1 fruit fly cellular context compared by ENCODE assay signal in the genomic region with DNA sequence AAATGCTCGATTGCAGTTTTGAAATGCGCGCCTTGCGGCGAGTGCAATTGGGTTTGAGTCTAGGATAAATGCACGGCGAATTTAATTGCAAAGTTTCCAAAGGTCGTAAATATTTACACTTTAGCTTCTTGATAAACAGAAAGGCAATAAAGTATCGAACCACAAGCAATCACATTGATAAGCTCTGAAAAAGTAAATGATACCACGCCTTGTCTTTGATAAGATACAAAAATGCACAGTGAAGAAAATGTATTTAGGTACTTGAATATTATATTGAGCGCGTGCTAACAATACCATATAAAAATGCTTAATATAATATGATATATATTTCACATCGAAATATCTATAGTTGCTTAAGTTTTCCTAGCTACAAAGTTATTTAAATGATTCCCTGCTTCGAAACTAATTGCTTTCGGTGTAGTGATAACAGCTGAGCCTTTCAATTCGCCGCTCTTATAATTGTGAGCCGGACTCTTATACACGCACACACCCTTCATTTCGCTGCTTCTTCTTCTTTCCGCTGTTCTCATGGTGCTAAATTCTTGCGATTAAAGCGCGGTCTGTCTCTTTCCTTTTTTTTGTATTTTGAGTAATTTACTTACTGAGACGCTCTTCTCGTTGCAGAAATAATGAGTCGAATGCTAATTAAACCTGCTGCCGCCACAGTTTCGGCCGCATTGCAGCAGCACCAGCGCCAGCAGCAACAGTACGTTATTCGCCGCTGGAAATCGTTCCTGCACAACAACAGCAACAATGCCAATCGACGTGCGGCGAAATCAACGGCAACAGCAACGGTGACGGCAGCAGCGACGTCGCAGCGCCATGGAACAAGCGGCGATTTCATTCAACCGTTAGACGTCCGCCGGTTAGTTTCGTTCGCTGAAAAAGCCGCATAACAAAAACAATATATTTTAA.
TF ChIP-seq lines count a peak whose summit lies in the region.

No protein-coding gene starts in this region.

TF ChIP-seq in whole organism, embryonic, 481 proteins besides CTCF, POLR2A, EP300 and RAD21 (continued from another document and continues in another):
- TF ChIP-seq CG14014 (GFP tag; IDR thresholded peaks at IDR 0.05; lab: Robert Waterston, UW) (peak; percentile 66; the same call in 1 of the 2 replicates), CG1603 (tag; optimal IDR thresholded peaks at IDR 0.05; lab: Kevin White, UChicago) (peak; percentile 74), CoRest (tag; optimal IDR thresholded peaks at IDR 0.05; lab: Kevin White, UChicago) (peak; percentile 89), CG1832 (GFP tag; optimal IDR thresholded peaks at IDR 0.05; lab: Kevin White, UChicago) (no peak), onecut (GFP tag; IDR thresholded peaks at IDR 0.05; lab: Robert Waterston, UW) (peak; percentile 32; the same call in 1 of the 2 replicates), HLH4C (GFP tag; IDR thresholded peaks at IDR 0.05; lab: Robert Waterston, UW; ENCODE audit: partially characterized antibody) (no peak), danr (GFP tag; IDR thresholded peaks at IDR 0.05; lab: Robert Waterston, UW) (peak; percentile 49; the same call in 1 of the 2 replicates), al (GFP tag; IDR thresholded peaks at IDR 0.05; lab: Robert Waterston, UW) (0 out of 2 replicates have a peak, but pooled peaks have one; percentile 29), tap (tag; optimal IDR thresholded peaks at IDR 0.05; lab: Kevin White, UChicago) (peak; percentile 62), slp2 (GFP tag; optimal IDR thresholded peaks at IDR 0.05; lab: Kevin White, UChicago) (peak; percentile 33), CG11093 (GFP tag; IDR thresholded peaks at IDR 0.05; lab: Robert Waterston, UW) (peak; percentile 61; the same call in 2 of the 3 replicates), Jarid2 (GFP tag; optimal IDR thresholded peaks at IDR 0.05; lab: Kevin White, UChicago) (peak; percentile 58), Ets65A (GFP tag; lab: Kevin White, UChicago) (peak; percentile 79), B-H2 (GFP tag; optimal IDR thresholded peaks at IDR 0.05; lab: Kevin White, UChicago) (peak; percentile 42), CG6689 (GFP tag; IDR thresholded peaks at IDR 0.05; lab: Robert Waterston, UW) (peak; percentile 79), Ravus (GFP tag; IDR thresholded peaks at IDR 0.05; lab: Robert Waterston, UW) (peak; percentile 37), chn (GFP tag; optimal IDR thresholded peaks at IDR 0.05; lab: Kevin White, UChicago) (peak; percentile 35), CG15601 (tag; optimal IDR thresholded peaks at IDR 0.05; lab: Kevin White, UChicago) (peak; percentile 42), abd-A (tag; optimal IDR thresholded peaks at IDR 0.05; lab: Kevin White, UChicago) (peak; percentile 36), croc (GFP tag; conservative IDR thresholded peaks at IDR 0.05; lab: Robert Waterston, UW) (peak; percentile 43; the same call in 1 of the 3 replicates), Spps (tag; optimal IDR thresholded peaks at IDR 0.05; lab: Kevin White, UChicago) (peak; percentile 62), tio (GFP tag; optimal IDR thresholded peaks at IDR 0.05; lab: Kevin White, UChicago) (peak; percentile 82), CG12071 (GFP tag; optimal IDR thresholded peaks at IDR 0.05; lab: Kevin White, UChicago) (peak; percentile 73), HmgZ (tag; optimal IDR thresholded peaks at IDR 0.05; lab: Kevin White, UChicago) (peak; percentile 85), CG10462 (GFP tag; optimal IDR thresholded peaks at IDR 0.05; lab: Kevin White, UChicago) (peak; percentile 57), CG4707 (GFP tag; optimal IDR thresholded peaks at IDR 0.05; lab: Kevin White, UChicago) (peak; percentile 6), CG11695 (GFP tag; IDR thresholded peaks at IDR 0.05; lab: Robert Waterston, UW) (peak; percentile 86), repo (GFP tag; optimal IDR thresholded peaks at IDR 0.05; lab: Kevin White, UChicago) (no peak), CG6813 (GFP tag; optimal IDR thresholded peaks at IDR 0.05; lab: Kevin White, UChicago) (peak; percentile 76), CG1792 (GFP tag; optimal IDR thresholded peaks at IDR 0.05; lab: Kevin White, UChicago) (peak; percentile 7), stc (GFP tag; IDR thresholded peaks at IDR 0.05; lab: Robert Waterston, UW) (peak; percentile 81), fd96Cb (tag; optimal IDR thresholded peaks at IDR 0.05; lab: Kevin White, UChicago) (peak; percentile 86), az2 (GFP tag; optimal IDR thresholded peaks at IDR 0.05; lab: Kevin White, UChicago) (peak; percentile 85), disco-r (GFP tag; optimal IDR thresholded peaks at IDR 0.05; lab: Kevin White, UChicago) (no peak), ab (GFP tag; optimal IDR thresholded peaks at IDR 0.05; lab: Kevin White, UChicago) (peak; percentile 18), sisA (GFP tag; IDR thresholded peaks at IDR 0.05; lab: Robert Waterston, UW) (peak; percentile 84), B-H1 (GFP tag; IDR thresholded peaks at IDR 0.05; lab: Robert Waterston, UW) (peak; percentile 75; the same call in 2 of the 3 replicates), Drgx (GFP tag; IDR thresholded peaks at IDR 0.05; lab: Robert Waterston, UW) (peak; percentile 82), CG8924 (tag; optimal IDR thresholded peaks at IDR 0.05; lab: Kevin White, UChicago) (peak; percentile 92), CG13123 (GFP tag; optimal IDR thresholded peaks at IDR 0.05; lab: Kevin White, UChicago) (peak; percentile 70), tin (GFP tag; optimal IDR thresholded peaks at IDR 0.05; lab: Kevin White, UChicago) (peak; percentile 81), gro (GFP tag; optimal IDR thresholded peaks at IDR 0.05; lab: Kevin White, UChicago) (peak; percentile 74), Dll (GFP tag; IDR thresholded peaks at IDR 0.05; lab: Robert Waterston, UW; ENCODE audit: partially characterized antibody) (no peak), Sox102F (GFP tag; optimal IDR thresholded peaks at IDR 0.05; lab: Kevin White, UChicago) (peak; percentile 89), CG15269 (tag; optimal IDR thresholded peaks at IDR 0.05; lab: Kevin White, UChicago) (peak; percentile 88), Ets97D (GFP tag; optimal IDR thresholded peaks at IDR 0.05; lab: Kevin White, UChicago) (no peak), sna (GFP tag; IDR thresholded peaks at IDR 0.05; lab: Robert Waterston, UW; ENCODE audit: partially characterized antibody) (no peak), CG4730 (GFP tag; IDR thresholded peaks at IDR 0.05; lab: Robert Waterston, UW) (peak; percentile 72), inv (GFP tag; IDR thresholded peaks at IDR 0.05; lab: Robert Waterston, UW; ENCODE audit: partially characterized antibody) (no peak), amos (GFP tag; IDR thresholded peaks at IDR 0.05; lab: Robert Waterston, UW; ENCODE audit: partially characterized antibody) (no peak), ash1 (GFP tag; optimal IDR thresholded peaks at IDR 0.05; lab: Kevin White, UChicago) (no peak), CG32767 (GFP tag; IDR thresholded peaks at IDR 0.05; lab: Robert Waterston, UW) (peak; percentile 79), CG6854 (GFP tag; optimal IDR thresholded peaks at IDR 0.05; lab: Kevin White, UChicago) (peak; percentile 75), insv (GFP tag; optimal IDR thresholded peaks at IDR 0.05; lab: Kevin White, UChicago) (peak in 1 of 2 experiments; percentile 50), CG10267 (tag; optimal IDR thresholded peaks at IDR 0.05; lab: Kevin White, UChicago) (peak; percentile 84), CG4282 (GFP tag; optimal IDR thresholded peaks at IDR 0.05; lab: Kevin White, UChicago) (no peak), Vsx1 (GFP tag; optimal IDR thresholded peaks at IDR 0.05; lab: Kevin White, UChicago) (peak; percentile 58), sqz (GFP tag; optimal IDR thresholded peaks at IDR 0.05; lab: Kevin White, UChicago) (peak; percentile 68), Hr3 (GFP tag; optimal IDR thresholded peaks at IDR 0.05; lab: Kevin White, UChicago) (peak; percentile 80), crc (GFP tag; optimal IDR thresholded peaks at IDR 0.05; lab: Kevin White, UChicago) (no peak), CG10209 (GFP tag; optimal IDR thresholded peaks at IDR 0.05; lab: Kevin White, UChicago) (peak; percentile 86), hb (GFP tag; IDR thresholded peaks at IDR 0.05; lab: Robert Waterston, UW; ENCODE audit: partially characterized antibody) (no peak), Mrtf (GFP tag; IDR thresholded peaks at IDR 0.05; lab: Robert Waterston, UW) (peak; percentile 56; the same call in 1 of the 3 replicates), TFAM (GFP tag; optimal IDR thresholded peaks at IDR 0.05; lab: Kevin White, UChicago) (peak; percentile 22), Nf-YC (tag; optimal IDR thresholded peaks at IDR 0.05; lab: Kevin White, UChicago) (peak; percentile 73), Gug (GFP tag; IDR thresholded peaks at IDR 0.05; lab: Robert Waterston, UW) (peak; percentile 60; the same call in 3 of the 4 replicates), CG18599 (GFP tag; optimal IDR thresholded peaks at IDR 0.05; lab: Kevin White, UChicago) (peak; percentile 89), CG1602 (GFP tag; optimal IDR thresholded peaks at IDR 0.05; lab: Kevin White, UChicago) (peak; percentile 80), CG31388 (GFP tag; optimal IDR thresholded peaks at IDR 0.05; lab: Kevin White, UChicago) (peak; percentile 27), Sry-β (GFP tag; optimal IDR thresholded peaks at IDR 0.05; lab: Kevin White, UChicago) (peak; percentile 41), CG32532 (GFP tag; IDR thresholded peaks at IDR 0.05; lab: Robert Waterston, UW) (peak; percentile 81), Hmr (GFP tag; optimal IDR thresholded peaks at IDR 0.05; lab: Kevin White, UChicago) (peak; percentile 89), CG12299 (tag; optimal IDR thresholded peaks at IDR 0.05; lab: Kevin White, UChicago) (peak; percentile 74), CG10321 (GFP tag; IDR thresholded peaks at IDR 0.05; lab: Robert Waterston, UW) (no peak), Eip74EF (GFP tag; optimal IDR thresholded peaks at IDR 0.05; lab: Kevin White, UChicago) (peak in 1 of 2 experiments; percentile 77), CG9727 (GFP tag; optimal IDR thresholded peaks at IDR 0.05; lab: Kevin White, UChicago) (peak; percentile 86), CG14710 (tag; optimal IDR thresholded peaks at IDR 0.05; lab: Kevin White, UChicago) (peak; percentile 85), zfh1 (GFP tag; IDR thresholded peaks at IDR 0.05; lab: Robert Waterston, UW) (peak; percentile 80), CG6791 (GFP tag; IDR thresholded peaks at IDR 0.05; lab: Robert Waterston, UW; ENCODE audit: partially characterized antibody) (no peak), zen (tag; optimal IDR thresholded peaks at IDR 0.05; lab: Kevin White, UChicago) (peak; percentile 71), CG11085 (GFP tag; IDR thresholded peaks at IDR 0.05; lab: Robert Waterston, UW) (peak; percentile 73), CG12104 (GFP tag; optimal IDR thresholded peaks at IDR 0.05; lab: Kevin White, UChicago) (peak; percentile 54), CG11398 (GFP tag; optimal IDR thresholded peaks at IDR 0.05; lab: Kevin White, UChicago) (no peak), unpg (GFP tag; optimal IDR thresholded peaks at IDR 0.05; lab: Kevin White, UChicago) (peak; percentile 88), salm (tag; optimal IDR thresholded peaks at IDR 0.05; lab: Kevin White, UChicago) (peak; percentile 79), CG11723 (GFP tag; optimal IDR thresholded peaks at IDR 0.05; lab: Kevin White, UChicago) (peak; percentile 77), CG7987 (GFP tag; optimal IDR thresholded peaks at IDR 0.05; lab: Kevin White, UChicago) (peak; percentile 33), esg (GFP tag; conservative IDR thresholded peaks at IDR 0.05; lab: Robert Waterston, UW) (peak; percentile 81), zen2 (GFP tag; IDR thresholded peaks at IDR 0.05; lab: Robert Waterston, UW; ENCODE audit: partially characterized antibody) (no peak), CG17359 (tag; optimal IDR thresholded peaks at IDR 0.05; lab: Kevin White, UChicago) (peak; percentile 89), Chrac-16 (GFP tag; optimal IDR thresholded peaks at IDR 0.05; lab: Kevin White, UChicago) (peak; percentile 78), CG10366 (GFP tag; IDR thresholded peaks at IDR 0.05; lab: Robert Waterston, UW) (peak; percentile 78), wor (GFP tag; IDR thresholded peaks at IDR 0.05; lab: Robert Waterston, UW) (peak; percentile 68), CG3726 (GFP tag; IDR thresholded peaks at IDR 0.05; lab: Robert Waterston, UW) (peak; percentile 72; the same call in 1 of the 3 replicates), Dip2 (GFP tag; IDR thresholded peaks at IDR 0.05; lab: Robert Waterston, UW) (no peak), CG30020 (tag; optimal IDR thresholded peaks at IDR 0.05; lab: Kevin White, UChicago) (peak; percentile 54), CG2889 (GFP tag; IDR thresholded peaks at IDR 0.05; lab: Robert Waterston, UW) (0 out of 3 replicates have a peak, but pooled peaks have one; percentile 71), CG10979 (tag; optimal IDR thresholded peaks at IDR 0.05; lab: Kevin White, UChicago) (peak; percentile 81), odd (GFP tag; optimal IDR thresholded peaks at IDR 0.05; lab: Kevin White, UChicago) (peak; percentile 68), lmd (GFP tag; IDR thresholded peaks at IDR 0.05; lab: Robert Waterston, UW) (peak; percentile 81), fu2 (GFP tag; optimal IDR thresholded peaks at IDR 0.05; lab: Kevin White, UChicago) (no peak), HHEX (GFP tag; optimal IDR thresholded peaks at IDR 0.05; lab: Kevin White, UChicago) (peak; percentile 84), gsb-n (tag; optimal IDR thresholded peaks at IDR 0.05; lab: Kevin White, UChicago) (peak; percentile 83), CG11247 (GFP tag; IDR thresholded peaks at IDR 0.05; lab: Robert Waterston, UW) (peak; percentile 65), Six4 (GFP tag; optimal IDR thresholded peaks at IDR 0.05; lab: Kevin White, UChicago) (peak; percentile 77), Atf3 (GFP tag; optimal IDR thresholded peaks at IDR 0.05; lab: Kevin White, UChicago) (no peak), CG17829 (tag; optimal IDR thresholded peaks at IDR 0.05; lab: Kevin White, UChicago) (peak; percentile 88), NC2α (GFP tag; optimal IDR thresholded peaks at IDR 0.05; lab: Kevin White, UChicago) (no peak), CG13624 (GFP tag; optimal IDR thresholded peaks at IDR 0.05; lab: Kevin White, UChicago) (peak; percentile 2), CG6175 (GFP tag; IDR thresholded peaks at IDR 0.05; lab: Robert Waterston, UW) (0 out of 3 replicates have a peak, but pooled peaks have one; percentile 35), lilli (GFP tag; optimal IDR thresholded peaks at IDR 0.05; lab: Kevin White, UChicago) (peak; percentile 32), Optix (GFP tag; IDR thresholded peaks at IDR 0.05; lab: Robert Waterston, UW) (peak; percentile 53; the same call in 1 of the 3 replicates), CG15696 (tag; optimal IDR thresholded peaks at IDR 0.05; lab: Kevin White, UChicago) (peak; percentile 71), crp (GFP tag; optimal IDR thresholded peaks at IDR 0.05; lab: Kevin White, UChicago) (peak in 1 of 2 experiments; percentile 76), sens-2 (GFP tag; IDR thresholded peaks at IDR 0.05; lab: Robert Waterston, UW) (0 out of 2 replicates have a peak, but pooled peaks have one; percentile 29), CG6272 (GFP tag; IDR thresholded peaks at IDR 0.05; lab: Robert Waterston, UW) (peak; percentile 83)
